Worm (Caenorhabditis elegans) whole organism, young adult: ENCODE data around the gene gtap-1.

Experiments used
- F39B2.1 ChIP-seq: fragments of 200-800 bp; sonication (Bioruptor generic); IDR thresholded peaks from 2 replicates; pipeline ENCODE4 v1.3.6; 2022; ENCODE audit warnings: missing genetic modification reagents, missing genetic modification characterization, missing compliant biosample characterization
- K11D2.4 ChIP-seq: fragments of 200-800 bp; sonication (Bioruptor generic); IDR thresholded peaks from 2 replicates; pipeline ENCODE4 v1.3.6; 2022; ENCODE audit warnings: missing genetic modification reagents, missing genetic modification characterization, missing compliant biosample characterization
- cebp-2 ChIP-seq: fragments of 200-800 bp; sonication (Bioruptor generic); IDR thresholded peaks from 2 replicates; pipeline ENCODE4 v1.3.6; 2022; ENCODE audit warnings: missing genetic modification characterization, missing compliant biosample characterization
- ceh-40 ChIP-seq: fragments of 200-800 bp; sonication (Bioruptor generic); IDR thresholded peaks from 2 replicates; pipeline ENCODE4 v1.3.6; 2022; ENCODE audit warnings: missing genetic modification characterization, missing compliant biosample characterization
- nhr-90 ChIP-seq: sonication (generic microtip); optimal IDR thresholded peaks from 2 replicates; lab custom pipeline; 2016; ENCODE audit warnings: missing genotype, mild to moderate bottlenecking, missing genetic modification characterization, missing compliant biosample characterization

DNA sequence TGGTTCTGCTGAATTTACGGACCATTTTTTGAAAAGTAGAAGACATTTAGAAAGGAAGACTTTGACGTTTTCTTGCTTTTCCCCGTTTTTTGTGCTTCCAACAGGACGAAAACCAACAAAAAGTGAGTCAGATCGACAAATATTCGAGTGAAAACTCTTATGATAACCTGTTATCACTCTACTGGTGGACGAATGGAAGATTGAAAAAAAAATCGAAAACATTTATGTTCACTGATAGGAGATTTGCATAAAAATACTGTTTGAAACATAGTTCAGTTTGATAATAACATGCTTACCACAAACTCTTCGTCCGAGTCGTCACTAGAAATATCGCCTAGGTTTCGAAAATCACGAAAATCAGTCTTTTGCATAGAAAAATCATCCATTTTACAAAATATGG, 39.4 kb upstream of the gtap-1 start:
- TF ChIP-seq cebp-2 (no peak), K11D2.4 (GFP tag; lab: Robert Waterston, UW) (no peak), ceh-40 (GFP tag; lab: Robert Waterston, UW) (no peak), nhr-90 (tag; lab: Kevin White, UChicago) (no peak), F39B2.1 (no peak)
